Fruit fly (Drosophila melanogaster) whole organism, pupa: ENCODE data around the gene CG42588.

Experiments
- CG10348 ChIP-seq: fragments of 200-800 bp; sonication (Bioruptor generic); IDR thresholded peaks from 2 replicates; pipeline ENCODE4 v1.3.6; 2022; ENCODE audit warnings: missing biosample characterization, missing genetic modification characterization
- CG13204 ChIP-seq: fragments of 200-800 bp; sonication (Bioruptor generic); optimal IDR thresholded peaks from 2 replicates; lab custom pipeline; 2018; ENCODE audit warnings: missing biosample characterization, mild to moderate bottlenecking, missing genetic modification characterization, moderate library complexity
- CG32121 ChIP-seq: fragments of 200-800 bp; sonication (Bioruptor generic); IDR thresholded peaks from 2 replicates; pipeline ENCODE4 v1.3.6; 2022; ENCODE audit warnings: missing biosample characterization, missing genetic modification characterization
- CG9948 ChIP-seq: fragments of 200-800 bp; sonication (Bioruptor generic); optimal IDR thresholded peaks from 2 replicates; lab custom pipeline; 2018; ENCODE audit warnings: missing biosample characterization, mild to moderate bottlenecking, missing genetic modification characterization, moderate library complexity
- EcR ChIP-seq: fragments of 200-800 bp; sonication (Bioruptor generic); optimal IDR thresholded peaks from 3 replicates; lab custom pipeline; 2019; ENCODE audit warnings: missing biosample characterization, missing genetic modification characterization, mild to moderate bottlenecking, moderate library complexity, missing genetic modification reagents
- Pif1A ChIP-seq: fragments of 200-800 bp; sonication (Bioruptor generic); optimal IDR thresholded peaks from 3 replicates; lab custom pipeline; 2016; ENCODE audit warnings: missing biosample characterization, missing genetic modification characterization
- fd96Ca ChIP-seq: fragments of 200-800 bp; sonication (Bioruptor generic); IDR thresholded peaks from 3 replicates; pipeline ENCODE4 v1.3.6; 2022; ENCODE audit warnings: missing biosample characterization, missing genetic modification characterization
- rn ChIP-seq: fragments of 200-800 bp; sonication (Bioruptor generic); IDR thresholded peaks from 2 replicates; pipeline ENCODE4 v1.3.6; 2022; ENCODE audit warnings: missing biosample characterization, missing genetic modification characterization

- TF ChIP-seq CG10348 (no peak), EcR (GFP tag; lab: Kevin White, UChicago) (no peak), Pif1A (GFP tag; lab: Kevin White, UChicago) (no peak), fd96Ca (no peak; the same call in 2 of the 3 replicates), CG13204 (no peak), CG9948 (no peak), CG32121 (GFP tag; lab: Robert Waterston, UW) (no peak; the same call in 1 of the 2 replicates), rn (no peak)
These were observed 19.5 kb upstream of the CG42588 start for dm6 chr3L:12794532-12794931.
